Worm (Caenorhabditis elegans) whole organism, L4 larva: ENCODE results near the gene imp-3.

Experiments used
- egl-27 ChIP-seq: sonication (generic microtip); optimal IDR thresholded peaks from 3 replicates; lab custom pipeline; 2017; ENCODE audit warnings: missing biosample characterization, missing genetic modification reagents, missing genetic modification characterization
- nhr-11 ChIP-seq: fragments of 150-350 bp; optimal IDR thresholded peaks from 2 replicates; lab custom pipeline; 2014; ENCODE audit warnings: missing biosample characterization, missing genetic modification characterization
- nhr-76 ChIP-seq: fragments of 150-350 bp; optimal IDR thresholded peaks from 2 replicates; lab custom pipeline; 2014; ENCODE audit warnings: missing biosample characterization, missing genetic modification characterization
- pqm-1 ChIP-seq: sonication (generic microtip); optimal IDR thresholded peaks from 2 replicates; lab custom pipeline; 2017; ENCODE audit warnings: missing biosample characterization, missing genetic modification characterization

DNA sequence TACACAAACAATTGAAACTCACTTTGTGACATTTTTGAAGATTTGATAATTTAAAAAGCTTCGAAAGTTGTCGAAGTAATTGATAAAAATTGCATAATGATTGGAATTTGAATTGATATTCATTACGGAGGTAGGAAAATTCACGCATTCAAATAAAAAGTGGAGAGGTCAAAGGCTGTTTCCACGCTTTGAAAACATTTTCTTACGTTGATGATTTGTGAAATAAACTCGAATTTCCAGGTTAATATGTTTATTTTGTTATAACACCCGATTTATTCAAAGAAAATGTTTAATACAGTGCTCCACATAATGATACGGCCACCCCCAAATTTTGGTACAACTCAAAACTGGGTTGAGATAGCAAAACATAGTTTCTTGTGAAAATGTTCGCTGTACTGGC, 13.8 kb upstream of the imp-3 start, which contains the start of gene C33H5.16:
- TF ChIP-seq nhr-11 (tag; lab: Kevin White, UChicago) (no peak), egl-27 (tag; lab: Kevin White, UChicago) (no peak), nhr-76 (tag; lab: Kevin White, UChicago) (no peak), pqm-1 (tag; lab: Kevin White, UChicago) (no peak)
